Fruit fly (Drosophila melanogaster): ENCODE measurements around the gene Cyp6d5.
A peak's percentile ranks its signal among the peaks of the same experiment; 100 is the strongest.

Cyp6d5 gene

dm6 chr3R:14012478-14013146 lies 16.4 kb upstream of the Cyp6d5 start (continued):
- peak; percentile 52 for TF ChIP-seq CG18011 (GFP tag; optimal IDR thresholded peaks at IDR 0.05)
- peak; percentile 93 for TF ChIP-seq CG11093 (GFP tag; IDR thresholded peaks at IDR 0.05)
- no peak for TF ChIP-seq hkb (optimal IDR thresholded peaks at IDR 0.05)
- TF ChIP-seq hkb (GFP tag; IDR thresholded peaks at IDR 0.05) = peak; percentile 96
- peak; percentile 65 for TF ChIP-seq CG10462 (GFP tag; optimal IDR thresholded peaks at IDR 0.05)
- TF ChIP-seq lab (GFP tag; optimal IDR thresholded peaks at IDR 0.05) = peak; percentile 94
- TF ChIP-seq tll (GFP tag; optimal IDR thresholded peaks at IDR 0.05) = peak in 1 of 2 experiments; percentile 30
- TF ChIP-seq sna (GFP tag; IDR thresholded peaks at IDR 0.05; ENCODE audit: partially characterized antibody) = peak; percentile 51; the same call in 1 of the 2 replicates
- TF ChIP-seq CG3726 (GFP tag; IDR thresholded peaks at IDR 0.05) = peak; percentile 94
- peak; percentile 87 for TF ChIP-seq nmo (GFP tag; optimal IDR thresholded peaks at IDR 0.05)
- peak; percentile 93 for TF ChIP-seq CG1024 (GFP tag; IDR thresholded peaks at IDR 0.05)
- TF ChIP-seq Asciz (GFP tag; optimal IDR thresholded peaks at IDR 0.05) = peak; percentile 90
- peak; percentile 48 for TF ChIP-seq ac (GFP tag; optimal IDR thresholded peaks at IDR 0.05)
- TF ChIP-seq CG12744 (GFP tag; optimal IDR thresholded peaks at IDR 0.05) = peak; percentile 41
- peak; percentile 91 for TF ChIP-seq H2.0 (GFP tag; IDR thresholded peaks at IDR 0.05)
- peak; percentile 8 for TF ChIP-seq CG4617 (GFP tag; optimal IDR thresholded peaks at IDR 0.05; ENCODE audit: borderline replicate concordance)
- TF ChIP-seq vvl (GFP tag; IDR thresholded peaks at IDR 0.05) = peak; percentile 98
- no peak for TF ChIP-seq zen2 (GFP tag; IDR thresholded peaks at IDR 0.05; ENCODE audit: partially characterized antibody)
- TF ChIP-seq Sin3A (optimal IDR thresholded peaks at IDR 0.05) = no peak
- peak; percentile 93 for TF ChIP-seq HHEX (GFP tag; optimal IDR thresholded peaks at IDR 0.05)
- peak; percentile 82 for TF ChIP-seq CG6654 (GFP tag; optimal IDR thresholded peaks at IDR 0.05)
- peak; percentile 96 for TF ChIP-seq CG32532 (GFP tag; IDR thresholded peaks at IDR 0.05)
- TF ChIP-seq HmgD (GFP tag; optimal IDR thresholded peaks at IDR 0.05) = peak; percentile 73
- TF ChIP-seq jigr1 (GFP tag; IDR thresholded peaks at IDR 0.05) = peak; percentile 92
- peak; percentile 95 for TF ChIP-seq CG32772 (GFP tag; IDR thresholded peaks at IDR 0.05)
- peak; percentile 55 for TF ChIP-seq Mad (GFP tag; optimal IDR thresholded peaks at IDR 0.05)
- TF ChIP-seq cas (GFP tag; IDR thresholded peaks at IDR 0.05) = peak; percentile 87
- peak; percentile 95 for TF ChIP-seq CG2678 (tag; optimal IDR thresholded peaks at IDR 0.05)
- TF ChIP-seq CG17359 (tag; optimal IDR thresholded peaks at IDR 0.05) = peak; percentile 96
- TF ChIP-seq CG3995 (GFP tag; optimal IDR thresholded peaks at IDR 0.05) = peak; percentile 11
- peak; percentile 47 for TF ChIP-seq wek (GFP tag; optimal IDR thresholded peaks at IDR 0.05)
- peak; percentile 79 for TF ChIP-seq dimm (GFP tag; IDR thresholded peaks at IDR 0.05)
- TF ChIP-seq CG6765 (GFP tag; optimal IDR thresholded peaks at IDR 0.05) = peak; percentile 77
- TF ChIP-seq CG4282 (GFP tag; optimal IDR thresholded peaks at IDR 0.05) = peak; percentile 89
- no peak for TF ChIP-seq sc (optimal IDR thresholded peaks at IDR 0.05)
- TF ChIP-seq sc (GFP tag; optimal IDR thresholded peaks at IDR 0.05) = peak; percentile 39
- peak; percentile 88 for TF ChIP-seq Sox100B (GFP tag; optimal IDR thresholded peaks at IDR 0.05)
- no peak for TF ChIP-seq hbn (GFP tag; IDR thresholded peaks at IDR 0.05; ENCODE audit: partially characterized antibody)
- TF ChIP-seq CG16863 (GFP tag; optimal IDR thresholded peaks at IDR 0.05) = peak; percentile 79
- peak; percentile 88 for TF ChIP-seq CG4854 (GFP tag; optimal IDR thresholded peaks at IDR 0.05)
- peak; percentile 78 for TF ChIP-seq CG17385 (GFP tag; optimal IDR thresholded peaks at IDR 0.05)
- no peak for TF ChIP-seq bigmax (GFP tag; optimal IDR thresholded peaks at IDR 0.05)
- no peak for TF ChIP-seq Dref (GFP tag; IDR thresholded peaks at IDR 0.05)
- no peak for TF ChIP-seq knrl (GFP tag; IDR thresholded peaks at IDR 0.05; ENCODE audit: partially characterized antibody)
- peak; percentile 27 for TF ChIP-seq grn (GFP tag; optimal IDR thresholded peaks at IDR 0.05)
- no peak for TF ChIP-seq Hand (GFP tag; optimal IDR thresholded peaks at IDR 0.05)
- peak; percentile 56 for TF ChIP-seq NK7.1 (GFP tag; optimal IDR thresholded peaks at IDR 0.05)
- TF ChIP-seq Lhr (GFP tag; optimal IDR thresholded peaks at IDR 0.05) = peak; percentile 57
- TF ChIP-seq CG30431 (GFP tag; optimal IDR thresholded peaks at IDR 0.05) = peak; percentile 73
- peak; percentile 89 for TF ChIP-seq CG7357 (GFP tag; IDR thresholded peaks at IDR 0.05)

All from whole organism, embryonic.